Fruit fly (Drosophila melanogaster) S2 (cell line): ENCODE results near the gene CG18265.

Experiments
- CG8478 ChIP-seq: fragments of >200 bp; optimal IDR thresholded peaks from 2 replicates; lab custom pipeline; 2018
- CTCF ChIP-seq, 2 experiments: fragments of >200 bp; optimal IDR thresholded peaks; 2 replicates each; lab custom pipeline; 2018

The CG18265 gene

DNA sequence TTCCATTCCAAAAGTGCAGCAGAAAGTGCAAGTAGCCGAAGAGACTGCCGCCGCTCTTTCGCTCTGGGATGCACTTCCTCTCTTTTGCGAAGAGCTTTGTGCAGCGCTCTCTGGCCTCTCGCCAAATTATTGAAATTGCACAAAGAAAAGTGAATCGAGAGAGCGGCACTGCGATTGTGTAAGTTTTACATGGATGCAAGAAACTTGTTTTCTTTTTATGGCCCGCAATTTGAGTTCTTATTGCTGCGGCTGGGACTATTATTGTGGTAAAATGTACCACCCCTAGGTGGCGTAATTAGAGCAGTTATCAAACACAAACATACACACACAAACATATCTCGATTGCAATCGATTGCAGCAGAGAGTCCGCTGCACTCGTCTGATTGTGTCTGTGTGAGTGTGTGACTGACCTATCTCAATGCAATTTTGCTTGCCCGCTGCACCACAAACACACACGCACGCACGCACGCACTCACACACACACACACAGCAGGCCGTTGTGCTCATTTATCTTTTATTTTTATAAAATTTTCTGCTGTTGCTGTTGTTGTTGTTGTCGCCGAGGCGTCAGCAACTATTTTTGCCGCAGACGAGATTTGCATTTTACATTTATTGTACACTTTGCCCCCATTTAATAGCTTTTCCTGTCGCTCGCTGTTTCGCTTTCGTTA, 61.2 kb downstream of the CG18265 start:
- TF ChIP-seq CG8478 (lab: Kevin White, UChicago) = no peak
- no peak for TF ChIP-seq CTCF (optimal IDR thresholded peaks at IDR 0.05; lab: Kevin White, UChicago)

DNA sequence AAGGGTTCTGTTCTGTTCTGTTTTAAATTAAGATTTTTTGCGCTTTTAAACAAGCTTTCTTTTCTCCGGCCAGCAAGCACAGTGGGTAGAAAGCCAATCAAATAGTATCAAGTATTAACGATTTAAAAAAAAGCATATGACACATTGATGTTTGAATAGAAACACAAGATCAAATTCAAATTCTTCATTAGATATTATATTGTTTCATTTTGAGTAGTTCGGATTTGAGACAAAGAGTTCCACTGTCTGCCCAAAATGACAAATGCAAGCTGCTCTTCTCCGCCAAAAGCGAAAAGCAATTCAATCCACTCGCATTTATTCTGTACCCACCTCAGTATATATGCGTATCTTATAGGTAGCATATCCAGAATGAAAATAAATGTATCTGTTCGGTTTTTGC, 63.0 kb downstream of the CG18265 start:
- no peak for TF ChIP-seq CG8478 (lab: Kevin White, UChicago)
- no peak for TF ChIP-seq CTCF (optimal IDR thresholded peaks at IDR 0.05; lab: Kevin White, UChicago)

DNA sequence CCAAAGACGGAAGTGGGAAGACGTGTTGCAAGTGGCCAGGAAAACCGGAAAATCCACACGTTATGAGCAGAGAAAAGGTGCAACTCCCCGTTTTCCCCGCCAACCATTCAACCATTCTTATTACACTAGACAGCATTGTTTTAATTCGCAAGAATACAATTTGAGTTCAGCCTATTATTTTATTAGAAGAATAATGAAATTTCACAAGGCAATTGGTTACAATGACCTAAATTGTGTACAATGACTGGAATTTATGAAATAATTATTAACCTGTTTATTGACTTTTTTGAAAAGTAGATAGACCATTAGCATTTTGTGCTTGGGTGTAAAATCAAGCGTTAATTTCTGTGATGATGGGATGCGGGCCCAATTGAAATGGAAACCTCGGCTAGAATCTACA, 65.3 kb downstream of the CG18265 start:
- TF ChIP-seq CTCF (optimal IDR thresholded peaks at IDR 0.05; lab: Kevin White, UChicago) (no peak), CG8478 (lab: Kevin White, UChicago) (no peak)

DNA sequence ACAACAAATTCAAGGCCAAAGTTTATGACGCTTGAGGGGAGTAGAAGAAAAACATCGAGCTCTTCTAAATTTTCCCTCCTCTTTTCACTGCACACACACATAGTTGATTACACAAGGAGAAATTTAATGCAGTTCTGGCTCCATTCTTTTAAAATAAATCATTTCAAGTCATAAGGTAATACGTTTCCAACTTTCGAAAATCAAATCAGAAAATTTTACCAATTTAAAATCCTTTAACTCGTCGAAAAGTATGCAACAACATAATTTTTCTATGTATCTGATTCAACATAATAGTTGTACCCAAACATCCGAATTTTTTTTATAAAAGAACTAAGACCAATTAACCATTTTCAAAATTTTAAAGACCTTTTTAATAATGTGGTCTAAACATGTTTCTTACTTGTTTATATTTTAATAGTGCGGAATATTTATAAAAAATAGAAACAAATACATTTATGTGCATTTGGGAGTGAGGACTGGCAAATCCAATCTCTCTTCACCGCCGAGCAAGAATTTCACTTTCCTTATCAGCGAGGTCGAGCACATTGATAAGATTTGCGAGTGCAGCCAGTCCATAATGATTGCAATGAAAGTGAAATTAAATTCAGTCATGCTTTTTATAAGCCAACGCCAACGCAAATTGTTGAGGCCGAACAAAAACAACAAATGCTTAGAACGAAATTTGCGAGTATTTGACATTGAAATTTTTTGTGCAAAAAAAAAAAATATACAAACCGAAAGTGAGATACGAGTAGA, 67.0 kb downstream of the CG18265 start:
- TF ChIP-seq CTCF (optimal IDR thresholded peaks at IDR 0.05; lab: Kevin White, UChicago) (no peak), CG8478 (lab: Kevin White, UChicago) (no peak)

DNA sequence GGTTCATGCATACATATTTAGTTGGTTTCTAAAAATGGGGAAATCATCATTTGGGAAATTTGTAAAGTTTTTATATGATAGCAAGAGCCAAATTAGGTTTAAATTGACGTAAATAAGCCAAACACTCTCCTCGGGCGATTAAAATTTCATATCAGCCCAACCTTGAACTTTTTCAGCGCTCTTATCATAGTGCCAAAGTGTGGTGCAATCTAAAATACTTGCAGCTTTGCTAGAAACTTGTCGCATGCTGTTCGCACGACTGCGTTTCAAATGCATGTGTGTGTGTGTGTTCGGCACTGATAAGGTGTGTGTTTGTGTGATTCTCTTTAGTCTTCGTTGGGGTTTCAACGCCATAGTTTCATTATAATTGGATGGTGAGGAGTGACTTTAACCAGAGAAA, 67.6 kb downstream of the CG18265 start:
- TF ChIP-seq CG8478 (lab: Kevin White, UChicago) (no peak), CTCF (optimal IDR thresholded peaks at IDR 0.05; lab: Kevin White, UChicago) (no peak)
